Worm (Caenorhabditis elegans) whole organism, young adult: Measurements from ENCODE around the gene zyg-11.
A peak's percentile ranks its signal among the peaks of the same experiment; 100 is the strongest.

Source experiments
- B0019.2 ChIP-seq: fragments of 200-800 bp; sonication (Bioruptor generic); conservative IDR thresholded peaks from 2 replicates; pipeline ENCODE4 v1.3.6; 2022; ENCODE audit warnings: missing genetic modification reagents, missing genetic modification characterization, missing compliant biosample characterization
- B0336.3 ChIP-seq: fragments of 200-800 bp; sonication (Bioruptor generic); IDR thresholded peaks from 2 replicates; pipeline ENCODE4 v1.3.6; 2022; ENCODE audit warnings: missing genetic modification characterization, missing compliant biosample characterization
- D2030.7 ChIP-seq: fragments of 200-800 bp; sonication (Bioruptor generic); IDR thresholded peaks from 2 replicates; pipeline ENCODE4 v1.3.6; 2022; ENCODE audit warnings: missing genetic modification reagents, missing genetic modification characterization, missing compliant biosample characterization
- F10E7.11 ChIP-seq: sonication (generic microtip); optimal IDR thresholded peaks from 2 replicates; lab custom pipeline; 2017; ENCODE audit warnings: mild to moderate bottlenecking, missing genetic modification characterization, moderate library complexity, missing compliant biosample characterization
- F22D6.2 ChIP-seq: sonication (generic microtip); optimal IDR thresholded peaks from 2 replicates; lab custom pipeline; 2016; ENCODE audit warnings: mild to moderate bottlenecking, missing genetic modification characterization, missing compliant biosample characterization
- F33H1.4 ChIP-seq: fragments of 200-800 bp; sonication (Bioruptor generic); IDR thresholded peaks from 2 replicates; pipeline ENCODE4 v1.3.6; 2022; ENCODE audit warnings: missing genetic modification reagents, missing genetic modification characterization, missing compliant biosample characterization
- F57A8.1 ChIP-seq: fragments of 200-800 bp; sonication (Bioruptor generic); optimal IDR thresholded peaks from 2 replicates; lab custom pipeline; 2018; ENCODE audit warnings: mild to moderate bottlenecking, missing genetic modification characterization, moderate library complexity, missing compliant biosample characterization
- K11D2.4 ChIP-seq: fragments of 200-800 bp; sonication (Bioruptor generic); IDR thresholded peaks from 2 replicates; pipeline ENCODE4 v1.3.6; 2022; ENCODE audit warnings: missing genetic modification reagents, missing genetic modification characterization, missing compliant biosample characterization
- K12H6.12 ChIP-seq: fragments of 200-800 bp; sonication (Bioruptor generic); optimal IDR thresholded peaks from 2 replicates; lab custom pipeline; 2018; ENCODE audit warnings: mild to moderate bottlenecking, missing genetic modification characterization, missing compliant biosample characterization
- atf-7 ChIP-seq: sonication (generic microtip); optimal IDR thresholded peaks from 2 replicates; lab custom pipeline; 2017; ENCODE audit warnings: mild to moderate bottlenecking, missing genetic modification characterization, missing compliant biosample characterization
- attf-6 ChIP-seq: fragments of 200-800 bp; sonication (Bioruptor generic); IDR thresholded peaks from 2 replicates; pipeline ENCODE4 v1.3.6; 2022; ENCODE audit warnings: missing genetic modification reagents, missing genetic modification characterization, missing compliant biosample characterization
- cebp-1 ChIP-seq, 2 experiments: fragments of 200-800 bp in 1 of 2; sonication (Bioruptor generic) in 1 of 2; sonication (generic microtip) in 1 of 2; IDR thresholded peaks in 1 of 2; optimal IDR thresholded peaks in 1 of 2; 2 replicates each; pipeline versions ENCODE4 v1.3.6 to Lab custom; 2017 to 2022; ENCODE audit warnings: missing compliant biosample characterization in 2 of 2, missing genetic modification characterization in 2 of 2, mild to moderate bottlenecking in 1 of 2, missing genetic modification reagents in 1 of 2, moderate library complexity in 1 of 2
- ceh-100 ChIP-seq: fragments of 200-800 bp; sonication (Bioruptor generic); IDR thresholded peaks from 2 replicates; pipeline ENCODE4 v1.3.6; 2022; ENCODE audit warnings: missing genetic modification reagents, missing genetic modification characterization, missing compliant biosample characterization
- dpff-1 ChIP-seq: sonication (generic microtip); optimal IDR thresholded peaks from 2 replicates; lab custom pipeline; 2017; ENCODE audit warnings: mild to moderate bottlenecking, missing genetic modification characterization, missing compliant biosample characterization
- dpl-1 ChIP-seq: fragments of 150-350 bp; optimal IDR thresholded peaks from 2 replicates; lab custom pipeline; 2014; ENCODE audit warnings: missing biosample characterization, missing genetic modification reagents, missing genetic modification characterization
- efl-1 ChIP-seq: fragments of 150-350 bp; optimal IDR thresholded peaks from 2 replicates; lab custom pipeline; 2014; ENCODE audit warnings: missing biosample characterization, missing genetic modification reagents, missing genetic modification characterization
- ekl-4 ChIP-seq: fragments of 200-800 bp; sonication (Bioruptor generic); IDR thresholded peaks from 2 replicates; pipeline ENCODE4 v1.3.6; 2022; ENCODE audit warnings: missing genetic modification reagents, missing genetic modification characterization, missing compliant biosample characterization
- gei-17 ChIP-seq: fragments of 200-800 bp; sonication (Bioruptor generic); optimal IDR thresholded peaks from 2 replicates; lab custom pipeline; 2018; ENCODE audit warnings: mild to moderate bottlenecking, missing genetic modification characterization, missing compliant biosample characterization
- hmg-1.2 ChIP-seq: fragments of 200-800 bp; sonication (Bioruptor generic); IDR thresholded peaks from 2 replicates; pipeline ENCODE4 v1.3.6; 2022; ENCODE audit warnings: missing genetic modification reagents, missing genetic modification characterization, missing compliant biosample characterization
- hrde-1 ChIP-seq: sonication (generic microtip); optimal IDR thresholded peaks from 2 replicates; lab custom pipeline; 2016; ENCODE audit warnings: missing genetic modification characterization, mild to moderate bottlenecking, missing compliant biosample characterization, moderate library complexity, missing genotype, missing genetic modification reagents, borderline replicate concordance
- let-526 ChIP-seq: fragments of 200-800 bp; sonication (Bioruptor generic); IDR thresholded peaks from 2 replicates; pipeline ENCODE4 v1.3.6; 2022; ENCODE audit warnings: missing genetic modification reagents, missing genetic modification characterization, missing compliant biosample characterization
- lin-54 ChIP-seq: fragments of 200-800 bp; sonication (Bioruptor generic); optimal IDR thresholded peaks from 2 replicates; lab custom pipeline; 2018; ENCODE audit warnings: mild to moderate bottlenecking, missing genetic modification characterization, missing compliant biosample characterization
- lsy-27 ChIP-seq: sonication (generic microtip); optimal IDR thresholded peaks from 2 replicates; lab custom pipeline; 2017; ENCODE audit warnings: missing genetic modification characterization, mild to moderate bottlenecking, missing compliant biosample characterization, antibody characterized with exemption, missing genotype, borderline replicate concordance; ENCODE audit not compliant: insufficient read depth
- madf-3 ChIP-seq: fragments of 200-800 bp; sonication (Bioruptor generic); IDR thresholded peaks from 2 replicates; pipeline ENCODE4 v1.3.6; 2022; ENCODE audit warnings: missing genetic modification reagents, missing genetic modification characterization, missing compliant biosample characterization
- madf-6 ChIP-seq: fragments of 200-800 bp; sonication (Bioruptor generic); IDR thresholded peaks from 2 replicates; pipeline ENCODE4 v1.3.6; 2022; ENCODE audit warnings: missing genetic modification reagents, missing genetic modification characterization, missing compliant biosample characterization
- madf-8 ChIP-seq: fragments of 200-800 bp; sonication (Bioruptor generic); conservative IDR thresholded peaks from 2 replicates; pipeline ENCODE4 v1.3.6; 2022; ENCODE audit warnings: missing genetic modification reagents, missing genetic modification characterization, missing compliant biosample characterization
- mcd-1 ChIP-seq: fragments of 200-800 bp; sonication (Bioruptor generic); IDR thresholded peaks from 2 replicates; pipeline ENCODE4 v1.3.6; 2022; ENCODE audit warnings: missing genetic modification reagents, missing genetic modification characterization, missing compliant biosample characterization
- mxl-1 ChIP-seq: sonication (generic microtip); optimal IDR thresholded peaks from 2 replicates; lab custom pipeline; 2016; ENCODE audit warnings: missing genetic modification characterization, missing compliant biosample characterization
- nfya-1 ChIP-seq: sonication (generic microtip); optimal IDR thresholded peaks from 2 replicates; lab custom pipeline; 2017; ENCODE audit warnings: antibody characterized with exemption, missing compliant biosample characterization, missing genetic modification characterization, borderline replicate concordance; ENCODE audit not compliant: insufficient read depth
- nhr-27 ChIP-seq: fragments of 200-800 bp; sonication (Bioruptor generic); optimal IDR thresholded peaks from 2 replicates; lab custom pipeline; 2018; ENCODE audit warnings: mild to moderate bottlenecking, missing genetic modification characterization, moderate library complexity, missing compliant biosample characterization
- nhr-80 ChIP-seq: sonication (generic microtip); optimal IDR thresholded peaks from 2 replicates; lab custom pipeline; 2016; ENCODE audit warnings: missing genetic modification characterization, missing compliant biosample characterization
- rpc-1 ChIP-seq, 2 experiments: fragments of 150-350 bp in 1 of 2; sonication (generic microtip) in 1 of 2; optimal IDR thresholded peaks; 2 replicates each; lab custom pipeline; 2014 to 2018; ENCODE audit warnings: missing biosample characterization in 1 of 2, missing genetic modification characterization in 1 of 2, missing genetic modification reagents in 1 of 2, missing genotype in 1 of 2
- sdz-38 ChIP-seq: sonication (generic microtip); optimal IDR thresholded peaks from 2 replicates; lab custom pipeline; 2016; ENCODE audit warnings: missing genotype, missing genetic modification characterization, missing compliant biosample characterization
- sea-2 ChIP-seq: fragments of 200-800 bp; sonication (Bioruptor generic); IDR thresholded peaks from 2 replicates; pipeline ENCODE4 v1.3.6; 2022; ENCODE audit warnings: missing genetic modification characterization, missing compliant biosample characterization
- snpc-3.4 ChIP-seq: sonication (generic microtip); optimal IDR thresholded peaks from 2 replicates; lab custom pipeline; 2017; ENCODE audit warnings: missing genetic modification characterization, mild to moderate bottlenecking, missing compliant biosample characterization, antibody characterized with exemption, moderate library complexity, missing genotype, missing genetic modification reagents
- snpc-4 ChIP-seq, 5 experiments: fragments of 150-350 bp in 1 of 5; sonication (generic microtip) in 4 of 5; optimal IDR thresholded peaks; 2 replicates each; lab custom pipeline; 2014 to 2018; ENCODE audit warnings: missing genetic modification characterization in 5 of 5, missing biosample characterization in 3 of 5, antibody characterized with exemption in 2 of 5, mild to moderate bottlenecking in 2 of 5, missing compliant biosample characterization in 2 of 5, missing genotype in 2 of 5, moderate library complexity in 2 of 5, missing genetic modification reagents in 1 of 5
- sptf-2 ChIP-seq: fragments of 200-800 bp; sonication (Bioruptor generic); optimal IDR thresholded peaks from 2 replicates; lab custom pipeline; 2018; ENCODE audit warnings: mild to moderate bottlenecking, missing genetic modification characterization, missing compliant biosample characterization
- tbp1 ChIP-seq: fragments of 200-800 bp; sonication (Bioruptor generic); optimal IDR thresholded peaks from 2 replicates; lab custom pipeline; 2018; ENCODE audit warnings: mild to moderate bottlenecking, missing genetic modification characterization, missing compliant biosample characterization
- unc-130 ChIP-seq: sonication (generic microtip); optimal IDR thresholded peaks from 2 replicates; lab custom pipeline; 2016; ENCODE audit warnings: missing genetic modification reagents, missing genetic modification characterization, missing compliant biosample characterization
- ztf-22 ChIP-seq: fragments of 200-800 bp; sonication (Bioruptor generic); optimal IDR thresholded peaks from 2 replicates; lab custom pipeline; 2018; ENCODE audit warnings: mild to moderate bottlenecking, missing genetic modification characterization, moderate library complexity, missing compliant biosample characterization
- ztf-26 ChIP-seq: sonication (generic microtip); optimal IDR thresholded peaks from 2 replicates; lab custom pipeline; 2017; ENCODE audit warnings: missing genetic modification characterization, missing compliant biosample characterization
- ztf-28 ChIP-seq: fragments of 200-800 bp; sonication (Bioruptor generic); IDR thresholded peaks from 2 replicates; pipeline ENCODE4 v1.3.6; 2022; ENCODE audit warnings: missing genetic modification reagents, missing genetic modification characterization, missing compliant biosample characterization

The zyg-11 gene

ce11 chrII:8028246-8028694 lies 10.8 kb downstream of the zyg-11 start (continued):
- TF ChIP-seq nhr-27 (tag; lab: Kevin White, UChicago) (no peak), ztf-28 (peak; percentile 41; the same call in 1 of the 2 replicates), hmg-1.2 (GFP tag; lab: Robert Waterston, UW) (peak; percentile 68), nfya-1 (no peak), madf-6 (peak; percentile 38; the same call in 1 of the 2 replicates), rpc-1 (optimal IDR thresholded peaks at IDR 0.05; lab: Kevin White, UChicago) (no peak), rpc-1 (tag; optimal IDR thresholded peaks at IDR 0.05; lab: Kevin White, UChicago) (no peak), atf-7 (tag; lab: Kevin White, UChicago) (peak; percentile 83), F57A8.1 (GFP tag; lab: Kevin White, UChicago) (no peak), sptf-2 (GFP tag; lab: Kevin White, UChicago) (peak; percentile 18)

- TF ChIP-seq efl-1 (peak; percentile 41), ztf-22 (GFP tag; lab: Kevin White, UChicago) (no peak)
Measured at ce11 chrII:8028730-8029129, 11.2 kb downstream of the zyg-11 start.

- TF ChIP-seq let-526 (GFP tag; lab: Robert Waterston, UW) (no peak), atf-7 (tag; lab: Kevin White, UChicago) (peak; percentile 26), ceh-100 (no peak), hrde-1 (no peak), mxl-1 (tag; lab: Kevin White, UChicago) (no peak), B0019.2 (GFP tag; lab: Robert Waterston, UW) (no peak), snpc-3.4 (tag; lab: Kevin White, UChicago) (no peak), K12H6.12 (tag; lab: Kevin White, UChicago) (no peak), madf-8 (GFP tag; lab: Robert Waterston, UW) (no peak), F33H1.4 (GFP tag; lab: Robert Waterston, UW) (no peak), lsy-27 (no peak), attf-6 (GFP tag; lab: Robert Waterston, UW) (no peak), nhr-80 (tag; lab: Kevin White, UChicago) (peak; percentile 94), dpff-1 (tag; lab: Kevin White, UChicago) (no peak), madf-3 (GFP tag; lab: Robert Waterston, UW) (no peak), tbp1 (peak; percentile 5), nfya-1 (no peak), dpl-1 (no peak), unc-130 (GFP tag; lab: Kevin White, UChicago) (no peak)
Measured at ce11 chrII:8032657-8033056, 15.2 kb downstream of the zyg-11 start, which contains the start of gene nrf-6. TSS of gene nrf-6 (minus strand) at chrII:8032708.

- TF ChIP-seq F22D6.2 (tag; lab: Kevin White, UChicago) (no peak), madf-3 (GFP tag; lab: Robert Waterston, UW) (no peak), D2030.7 (no peak), B0336.3 (GFP tag; lab: Robert Waterston, UW) (0 out of 2 replicates have a peak, but pooled peaks have one; percentile 48), tbp1 (peak; percentile 18), mcd-1 (GFP tag; lab: Robert Waterston, UW) (no peak), F10E7.11 (no peak), ekl-4 (GFP tag; lab: Robert Waterston, UW) (no peak), dpff-1 (tag; lab: Kevin White, UChicago) (no peak), sea-2 (GFP tag; lab: Robert Waterston, UW) (no peak), cebp-1 (GFP tag; IDR thresholded peaks at IDR 0.05; lab: Robert Waterston, UW) (no peak), cebp-1 (tag; optimal IDR thresholded peaks at IDR 0.05; lab: Kevin White, UChicago) (peak; percentile 25), F57A8.1 (GFP tag; lab: Kevin White, UChicago) (no peak), nhr-80 (tag; lab: Kevin White, UChicago) (peak; percentile 82), ztf-28 (no peak), lin-54 (GFP tag; lab: Kevin White, UChicago) (peak; percentile 18), snpc-3.4 (tag; lab: Kevin White, UChicago) (no peak), snpc-4 (GFP tag; optimal IDR thresholded peaks at IDR 0.05; lab: Kevin White, UChicago) (no peak), snpc-4 (tag; optimal IDR thresholded peaks at IDR 0.05; lab: Kevin White, UChicago) (no peak), ztf-26 (tag; lab: Kevin White, UChicago) (no peak), gei-17 (no peak), sdz-38 (tag; lab: Kevin White, UChicago) (no peak), K11D2.4 (no peak), ztf-22 (GFP tag; lab: Kevin White, UChicago) (no peak), F33H1.4 (GFP tag; lab: Robert Waterston, UW) (no peak)
Measured at ce11 chrII:8034008-8034407, 16.5 kb downstream of the zyg-11 start.
